5 worm cellular contexts compared by ENCODE assay signal in the genomic region with DNA sequence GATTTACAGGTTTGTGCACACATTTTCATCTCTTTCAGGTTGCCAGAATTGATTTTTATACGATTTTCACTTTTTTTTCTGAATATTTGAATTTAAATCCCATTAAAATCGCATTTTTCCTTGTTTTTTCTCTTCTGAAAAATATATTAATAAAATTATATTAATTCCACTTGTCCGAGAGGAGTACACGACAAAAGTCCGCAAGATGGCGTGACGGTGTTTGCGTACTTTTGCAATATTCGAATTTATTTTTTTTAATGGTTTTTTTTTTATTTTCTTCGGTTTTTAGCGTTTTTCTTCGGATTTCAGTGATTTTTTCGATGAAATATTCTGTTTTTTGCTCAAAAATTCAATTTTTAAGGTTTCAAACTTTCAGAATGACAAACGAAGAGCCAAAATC.
TF ChIP-seq lines count a peak whose summit lies in the region.

Gene usp-39, plus strand, starts transcription at position 377 of the 400 bp plus-strand sequence.

TF ChIP-seq in whole organism, L1 larva, 84 proteins besides CTCF, POLR2A, EP300 and RAD21 (continues in another document):
- TF ChIP-seq alr-1 (tag; optimal IDR thresholded peaks at IDR 0.05; lab: Kevin White, UChicago; ENCODE audit: borderline replicate concordance): no peak
- peak; percentile 56 for TF ChIP-seq pax-3 (tag; optimal IDR thresholded peaks at IDR 0.05; lab: Kevin White, UChicago)
- no peak for TF ChIP-seq nhr-12 (tag; optimal IDR thresholded peaks at IDR 0.05; lab: Kevin White, UChicago)
- TF ChIP-seq egl-13 (tag; optimal IDR thresholded peaks at IDR 0.05; lab: Kevin White, UChicago): no peak
- TF ChIP-seq sup-37 (GFP tag; optimal IDR thresholded peaks at IDR 0.05; lab: Kevin White, UChicago): peak; percentile 63
- no peak for TF ChIP-seq nhr-77 (tag; optimal IDR thresholded peaks at IDR 0.05; lab: Kevin White, UChicago)
- TF ChIP-seq lsy-2 (tag; optimal IDR thresholded peaks at IDR 0.05; lab: Kevin White, UChicago): peak; percentile 88 to 94
- TF ChIP-seq lir-3 (tag; optimal IDR thresholded peaks at IDR 0.05; lab: Kevin White, UChicago; ENCODE audit: poor library complexity): no peak
- TF ChIP-seq mep-1 (tag; optimal IDR thresholded peaks at IDR 0.05; lab: Kevin White, UChicago): peak; percentile 98
- TF ChIP-seq dsc-1 (tag; optimal IDR thresholded peaks at IDR 0.05; lab: Kevin White, UChicago): no peak
- peak; percentile 90 for TF ChIP-seq snu-23 (GFP tag; optimal IDR thresholded peaks at IDR 0.05; lab: Kevin White, UChicago)
- no peak for TF ChIP-seq hlh-17 (GFP tag; optimal IDR thresholded peaks at IDR 0.05; lab: Kevin White, UChicago; ENCODE audit: borderline replicate concordance)
- TF ChIP-seq elt-3 (tag; optimal IDR thresholded peaks at IDR 0.05; lab: Kevin White, UChicago): peak in 2 of 6 experiments; percentile 23 to 73
- TF ChIP-seq unc-130 (tag; optimal IDR thresholded peaks at IDR 0.05; lab: Kevin White, UChicago): peak; percentile 90
- TF ChIP-seq ceh-8 (GFP tag; optimal IDR thresholded peaks at IDR 0.05; lab: Kevin White, UChicago): peak; percentile 87

TF ChIP-seq in whole organism, L3 larva, 47 proteins besides CTCF, POLR2A, EP300 and RAD21 (continues in another document):
- peak; percentile 88 for TF ChIP-seq nhr-23 (tag; optimal IDR thresholded peaks at IDR 0.05; lab: Kevin White, UChicago)
- peak; percentile 53 for TF ChIP-seq ceh-28 (tag; optimal IDR thresholded peaks at IDR 0.05; lab: Kevin White, UChicago)
- peak; percentile 88 for TF ChIP-seq hmg-11 (tag; optimal IDR thresholded peaks at IDR 0.05; lab: Kevin White, UChicago)
- TF ChIP-seq snpc-4 (tag; optimal IDR thresholded peaks at IDR 0.05; lab: Kevin White, UChicago): peak; percentile 83
- peak; percentile 69 for TF ChIP-seq R02D3.7 (tag; optimal IDR thresholded peaks at IDR 0.05; lab: Kevin White, UChicago)
- TF ChIP-seq lin-15B (tag; optimal IDR thresholded peaks at IDR 0.05; lab: Kevin White, UChicago): peak; percentile 89
- TF ChIP-seq pqm-1 (tag; optimal IDR thresholded peaks at IDR 0.05; lab: Kevin White, UChicago): peak; percentile 5
- peak; percentile 55 for TF ChIP-seq elt-2 (tag; optimal IDR thresholded peaks at IDR 0.05; lab: Kevin White, UChicago)
- peak; percentile 45 for TF ChIP-seq ceh-82 (tag; optimal IDR thresholded peaks at IDR 0.05; lab: Kevin White, UChicago)
- no peak for TF ChIP-seq elt-1 (tag; optimal IDR thresholded peaks at IDR 0.05; lab: Kevin White, UChicago)
- TF ChIP-seq nhr-25 (tag; optimal IDR thresholded peaks at IDR 0.05; lab: Kevin White, UChicago): no peak
- no peak for TF ChIP-seq zag-1 (tag; optimal IDR thresholded peaks at IDR 0.05; lab: Kevin White, UChicago)
- peak; percentile 0 for TF ChIP-seq skn-1 (tag; optimal IDR thresholded peaks at IDR 0.05; lab: Kevin White, UChicago)
- TF ChIP-seq pha-4 (tag; optimal IDR thresholded peaks at IDR 0.05; lab: Kevin White, UChicago): peak; percentile 85
- TF ChIP-seq jun-1 (tag; optimal IDR thresholded peaks at IDR 0.05; lab: Kevin White, UChicago): peak; percentile 45
- peak; percentile 75 for TF ChIP-seq nfya-1 (tag; optimal IDR thresholded peaks at IDR 0.05; lab: Kevin White, UChicago; ENCODE audit: insufficient read depth)
- TF ChIP-seq mml-1 (tag; optimal IDR thresholded peaks at IDR 0.05; lab: Kevin White, UChicago): no peak
- peak; percentile 53 for TF ChIP-seq fkh-10 (GFP tag; optimal IDR thresholded peaks at IDR 0.05; lab: Kevin White, UChicago)

TF ChIP-seq in whole organism, early embryonic, 17 proteins besides CTCF, POLR2A, EP300 and RAD21:
- TF ChIP-seq pes-1 (GFP tag; IDR thresholded peaks at IDR 0.05; lab: Robert Waterston, UW) (peak; percentile 17; the same call in 1 of the 2 replicates), ceh-13 (GFP tag; optimal IDR thresholded peaks at IDR 0.05; lab: Kevin White, UChicago) (no peak), ets-7 (tag; optimal IDR thresholded peaks at IDR 0.05; lab: Kevin White, UChicago) (no peak), tbx-37 (GFP tag; conservative IDR thresholded peaks at IDR 0.05; lab: Robert Waterston, UW) (no peak), ama-1 (optimal IDR thresholded peaks at IDR 0.05; lab: Kevin White, UChicago) (no peak), hmg-4 (GFP tag; optimal IDR thresholded peaks at IDR 0.05; lab: Kevin White, UChicago) (no peak), F13C5.2 (tag; optimal IDR thresholded peaks at IDR 0.05; lab: Kevin White, UChicago) (peak; percentile 72), hmbx-1 (tag; optimal IDR thresholded peaks at IDR 0.05; lab: Kevin White, UChicago) (no peak)

TF ChIP-seq in whole organism, midembryonic, 9 proteins besides CTCF, POLR2A, EP300 and RAD21:
- TF ChIP-seq klf-2 (GFP tag; conservative IDR thresholded peaks at IDR 0.05; lab: Robert Waterston, UW): no peak
- TF ChIP-seq cog-1 (tag; optimal IDR thresholded peaks at IDR 0.05; lab: Kevin White, UChicago): peak; percentile 49

TF ChIP-seq in whole organism, young adult, 124 proteins besides CTCF, POLR2A, EP300 and RAD21 (continues in another document):
- 0 out of 2 replicates have a peak, but pooled peaks have one; percentile 29 for TF ChIP-seq ztf-28 (GFP tag; IDR thresholded peaks at IDR 0.05; lab: Robert Waterston, UW)
- TF ChIP-seq ekl-4 (GFP tag; IDR thresholded peaks at IDR 0.05; lab: Robert Waterston, UW): no peak
- TF ChIP-seq hmg-20 (GFP tag; IDR thresholded peaks at IDR 0.05; lab: Robert Waterston, UW): 0 out of 2 replicates have a peak, but pooled peaks have one; percentile 26
- TF ChIP-seq F23B12.7 (tag; optimal IDR thresholded peaks at IDR 0.05; lab: Kevin White, UChicago; ENCODE audit: insufficient read depth): peak; percentile 88
- no peak for TF ChIP-seq mel-28 (tag; optimal IDR thresholded peaks at IDR 0.05; lab: Kevin White, UChicago; ENCODE audit: borderline replicate concordance)
- no peak for TF ChIP-seq ztf-26 (tag; optimal IDR thresholded peaks at IDR 0.05; lab: Kevin White, UChicago)
- TF ChIP-seq mcd-1 (GFP tag; IDR thresholded peaks at IDR 0.05; lab: Robert Waterston, UW): peak; percentile 85
- TF ChIP-seq cebp-2 (GFP tag; IDR thresholded peaks at IDR 0.05; lab: Robert Waterston, UW): no peak
- no peak for TF ChIP-seq sea-2 (GFP tag; IDR thresholded peaks at IDR 0.05; lab: Robert Waterston, UW)
- TF ChIP-seq unc-130 (GFP tag; optimal IDR thresholded peaks at IDR 0.05; lab: Kevin White, UChicago): no peak
- no peak for TF ChIP-seq ets-4 (GFP tag; optimal IDR thresholded peaks at IDR 0.05; lab: Kevin White, UChicago)
- TF ChIP-seq F10E7.11 (tag; optimal IDR thresholded peaks at IDR 0.05; lab: Kevin White, UChicago): no peak
- TF ChIP-seq snpc-3.4 (tag; optimal IDR thresholded peaks at IDR 0.05; lab: Kevin White, UChicago): peak; percentile 59
- no peak for TF ChIP-seq madf-10 (tag; optimal IDR thresholded peaks at IDR 0.05; lab: Kevin White, UChicago)
- TF ChIP-seq F52B5.7 (tag; optimal IDR thresholded peaks at IDR 0.05; lab: Kevin White, UChicago): no peak
- no peak for TF ChIP-seq ceh-91 (GFP tag; IDR thresholded peaks at IDR 0.05; lab: Robert Waterston, UW)
- peak; percentile 52 for TF ChIP-seq dpl-1 (GFP tag; optimal IDR thresholded peaks at IDR 0.05; lab: Kevin White, UChicago)
- TF ChIP-seq hmg-1.2 (GFP tag; IDR thresholded peaks at IDR 0.05; lab: Robert Waterston, UW): no peak; the same call in none of the 2 replicates
- no peak for TF ChIP-seq aptf-2 (GFP tag; conservative IDR thresholded peaks at IDR 0.05; lab: Robert Waterston, UW)
- no peak for TF ChIP-seq T07F8.4 (tag; optimal IDR thresholded peaks at IDR 0.05; lab: Kevin White, UChicago)
- TF ChIP-seq B0035.1 (tag; optimal IDR thresholded peaks at IDR 0.05; lab: Kevin White, UChicago): no peak
- no peak for TF ChIP-seq Y53G8AR.9 (GFP tag; conservative IDR thresholded peaks at IDR 0.05; lab: Robert Waterston, UW)
- no peak for TF ChIP-seq nhr-120 (GFP tag; IDR thresholded peaks at IDR 0.05; lab: Robert Waterston, UW)
- no peak for TF ChIP-seq nfya-1 (tag; optimal IDR thresholded peaks at IDR 0.05; lab: Kevin White, UChicago; ENCODE audit: borderline replicate concordance, insufficient read depth)
- peak; percentile 45 for TF ChIP-seq snpc-1.1 (tag; optimal IDR thresholded peaks at IDR 0.05; lab: Kevin White, UChicago; ENCODE audit: insufficient read depth)
- no peak for TF ChIP-seq nfya-2 (GFP tag; IDR thresholded peaks at IDR 0.05; lab: Robert Waterston, UW)
- TF ChIP-seq rpc-1 (optimal IDR thresholded peaks at IDR 0.05; lab: Kevin White, UChicago): no peak
- TF ChIP-seq rpc-1 (tag; optimal IDR thresholded peaks at IDR 0.05; lab: Kevin White, UChicago): no peak
- peak; percentile 47 for TF ChIP-seq athp-1 (tag; optimal IDR thresholded peaks at IDR 0.05; lab: Kevin White, UChicago)
- TF ChIP-seq D2030.7 (GFP tag; IDR thresholded peaks at IDR 0.05; lab: Robert Waterston, UW): peak; percentile 60
- peak; percentile 55 for TF ChIP-seq efl-1 (GFP tag; optimal IDR thresholded peaks at IDR 0.05; lab: Kevin White, UChicago)
- TF ChIP-seq nhr-27 (tag; optimal IDR thresholded peaks at IDR 0.05; lab: Kevin White, UChicago): no peak
- no peak for TF ChIP-seq dpff-1 (tag; optimal IDR thresholded peaks at IDR 0.05; lab: Kevin White, UChicago)
- TF ChIP-seq die-1 (tag; optimal IDR thresholded peaks at IDR 0.05; lab: Kevin White, UChicago): no peak
- TF ChIP-seq C06A6.2 (GFP tag; conservative IDR thresholded peaks at IDR 0.05; lab: Robert Waterston, UW): no peak
- TF ChIP-seq zim-3 (tag; optimal IDR thresholded peaks at IDR 0.05; lab: Kevin White, UChicago): no peak
- peak; percentile 60 for TF ChIP-seq snpc-4 (GFP tag; optimal IDR thresholded peaks at IDR 0.05; lab: Kevin White, UChicago)
- TF ChIP-seq snpc-4 (tag; optimal IDR thresholded peaks at IDR 0.05; lab: Kevin White, UChicago): peak in 1 of 4 experiments; percentile 54
- TF ChIP-seq somi-1 (GFP tag; optimal IDR thresholded peaks at IDR 0.05; lab: Kevin White, UChicago): no peak
- no peak for TF ChIP-seq ceh-79 (tag; optimal IDR thresholded peaks at IDR 0.05; lab: Kevin White, UChicago)
- TF ChIP-seq nhr-179 (tag; optimal IDR thresholded peaks at IDR 0.05; lab: Kevin White, UChicago): no peak
- no peak for TF ChIP-seq ztf-25 (GFP tag; IDR thresholded peaks at IDR 0.05; lab: Robert Waterston, UW)
- no peak for TF ChIP-seq ztf-6 (GFP tag; IDR thresholded peaks at IDR 0.05; lab: Robert Waterston, UW)
- TF ChIP-seq ama-1 (optimal IDR thresholded peaks at IDR 0.05; lab: Kevin White, UChicago): no peak
- no peak for TF ChIP-seq ama-1 (GFP tag; optimal IDR thresholded peaks at IDR 0.05; lab: Kevin White, UChicago)
- TF ChIP-seq hlh-12 (tag; optimal IDR thresholded peaks at IDR 0.05; lab: Kevin White, UChicago): no peak
- no peak for TF ChIP-seq F39B2.1 (GFP tag; IDR thresholded peaks at IDR 0.05; lab: Robert Waterston, UW)
- TF ChIP-seq lin-35 (GFP tag; optimal IDR thresholded peaks at IDR 0.05; lab: Kevin White, UChicago): peak in 1 of 3 experiments; percentile 89

Comparison
In these comparisons a context has a peak if more than half of its experiments do, and no peak if none do; other contexts are left out.
1. Of the 8 proteins assayed by ChIP-seq in both whole organism, young adult and whole organism, L1 larva: peak only in whole organism, young adult: none; only in whole organism, L1 larva: unc-130; in both: dpl-1 and efl-1; in neither: 3; mixed calls (peak in some experiments, not most) for 2.